Worm (Caenorhabditis elegans): Measurements from ENCODE around the gene arrd-7.

arrd-7 gene

DNA sequence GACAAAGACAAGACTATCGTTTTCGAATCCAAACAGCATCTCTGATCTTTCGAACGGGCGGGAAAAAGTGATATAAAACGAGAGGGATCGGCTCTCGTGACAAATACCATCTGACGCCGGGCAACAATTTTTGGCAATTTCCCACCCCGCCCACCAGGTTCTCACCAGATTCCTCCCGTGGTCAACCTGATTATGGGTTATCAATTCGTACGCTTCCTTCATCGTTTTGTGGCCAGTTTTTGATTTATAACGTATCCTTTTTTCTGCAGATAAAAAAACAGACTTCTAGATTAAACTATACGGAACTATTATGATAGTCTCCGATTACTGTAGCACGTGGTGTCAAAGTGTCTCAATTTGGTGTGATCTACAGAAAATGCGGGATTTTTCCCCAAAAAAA, 9.5 kb downstream of the arrd-7 start (continued):
- TF ChIP-seq nhr-111 (GFP tag; optimal IDR thresholded peaks at IDR 0.05) = no peak

DNA sequence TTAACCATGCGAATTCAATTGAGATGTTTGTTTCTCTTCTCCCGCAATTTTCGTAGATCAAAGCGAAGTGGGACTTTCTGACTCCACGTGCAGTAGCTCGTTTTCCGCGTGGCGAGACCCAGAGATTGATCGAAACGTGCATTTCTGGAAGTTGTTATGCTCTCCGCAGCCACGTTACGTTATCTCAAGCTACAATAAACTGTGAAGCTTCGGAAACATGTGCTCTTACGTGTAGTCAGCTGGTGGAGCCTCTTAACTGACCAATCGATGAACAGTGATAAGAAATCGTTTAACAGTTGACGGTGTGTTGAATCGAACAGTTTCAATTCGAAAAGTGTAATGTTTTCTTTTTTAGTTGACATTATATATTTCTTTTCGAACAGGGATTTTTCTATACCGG, 10.3 kb downstream of the arrd-7 start:
- TF ChIP-seq dmd-6 (GFP tag; IDR thresholded peaks at IDR 0.05) (peak; percentile 84), lsy-2 (tag; optimal IDR thresholded peaks at IDR 0.05) (peak in 1 of 2 experiments; percentile 25), zip-11 (GFP tag; IDR thresholded peaks at IDR 0.05) (no peak), lin-13 (GFP tag; optimal IDR thresholded peaks at IDR 0.05) (no peak), spr-1 (tag; optimal IDR thresholded peaks at IDR 0.05) (no peak), ceh-44 (GFP tag; IDR thresholded peaks at IDR 0.05) (no peak), nhr-102 (tag; optimal IDR thresholded peaks at IDR 0.05) (no peak), F26F4.8 (GFP tag; conservative IDR thresholded peaks at IDR 0.05) (no peak), cey-2 (tag; optimal IDR thresholded peaks at IDR 0.05; ENCODE audit: borderline replicate concordance, insufficient read depth) (no peak), egl-27 (tag; optimal IDR thresholded peaks at IDR 0.05) (no peak), ceh-82 (tag; optimal IDR thresholded peaks at IDR 0.05) (no peak), hlh-11 (tag; optimal IDR thresholded peaks at IDR 0.05) (peak; percentile 44), rbr-2 (tag; optimal IDR thresholded peaks at IDR 0.05) (no peak), lin-1 (GFP tag; IDR thresholded peaks at IDR 0.05) (no peak), pqm-1 (tag; optimal IDR thresholded peaks at IDR 0.05) (peak; percentile 12), Y105C5A.15 (GFP tag; IDR thresholded peaks at IDR 0.05) (no peak), ZK337.2 (GFP tag; IDR thresholded peaks at IDR 0.05) (no peak), zip-2 (tag; optimal IDR thresholded peaks at IDR 0.05) (no peak), hlh-30 (tag; optimal IDR thresholded peaks at IDR 0.05; ENCODE audit: insufficient read depth) (peak; percentile 64), Y48G9A.11 (GFP tag; IDR thresholded peaks at IDR 0.05) (no peak), ama-1 (optimal IDR thresholded peaks at IDR 0.05) (no peak), fos-1 (tag; optimal IDR thresholded peaks at IDR 0.05) (no peak), lin-15B (tag; optimal IDR thresholded peaks at IDR 0.05) (no peak), ces-1 (GFP tag; optimal IDR thresholded peaks at IDR 0.05) (no peak), T26A8.4 (GFP tag; IDR thresholded peaks at IDR 0.05) (no peak), nhr-77 (tag; optimal IDR thresholded peaks at IDR 0.05) (peak; percentile 33), nhr-237 (tag; optimal IDR thresholded peaks at IDR 0.05) (no peak), mdt-29 (GFP tag; IDR thresholded peaks at IDR 0.05) (peak; percentile 57; the same call in 1 of the 2 replicates), unc-130 (GFP tag; optimal IDR thresholded peaks at IDR 0.05) (no peak), nhr-28 (tag; optimal IDR thresholded peaks at IDR 0.05) (peak; percentile 74), saeg-2 (GFP tag; IDR thresholded peaks at IDR 0.05) (no peak), set-16 (GFP tag; IDR thresholded peaks at IDR 0.05) (no peak), nhr-6 (tag; optimal IDR thresholded peaks at IDR 0.05) (no peak), arid-1 (GFP tag; conservative IDR thresholded peaks at IDR 0.05) (no peak), madf-9 (GFP tag; conservative IDR thresholded peaks at IDR 0.05) (no peak), Y5F2A.4 (GFP tag; optimal IDR thresholded peaks at IDR 0.05) (no peak), mdl-1 (tag; optimal IDR thresholded peaks at IDR 0.05) (no peak), ZK546.5 (tag; optimal IDR thresholded peaks at IDR 0.05) (no peak), zag-1 (tag; optimal IDR thresholded peaks at IDR 0.05) (no peak), vab-7 (GFP tag; IDR thresholded peaks at IDR 0.05) (no peak), aly-2 (tag; optimal IDR thresholded peaks at IDR 0.05) (no peak), jun-1 (tag; optimal IDR thresholded peaks at IDR 0.05) (no peak), ceh-28 (tag; optimal IDR thresholded peaks at IDR 0.05) (no peak), nhr-111 (GFP tag; optimal IDR thresholded peaks at IDR 0.05) (no peak), lin-29 (GFP tag; IDR thresholded peaks at IDR 0.05) (no peak), duxl-1 (tag; optimal IDR thresholded peaks at IDR 0.05; ENCODE audit: poor library complexity) (no peak), daf-16 (GFP tag; optimal IDR thresholded peaks at IDR 0.05) (no peak), daf-16 (tag; optimal IDR thresholded peaks at IDR 0.05) (peak; percentile 82), nhr-48 (tag; optimal IDR thresholded peaks at IDR 0.05) (no peak), nhr-41 (GFP tag; IDR thresholded peaks at IDR 0.05) (no peak), nhr-11 (tag; optimal IDR thresholded peaks at IDR 0.05) (no peak)

Measured in whole organism, L4 larva.